Fruit fly (Drosophila melanogaster) whole organism, prepupa: Measurements from ENCODE around the gene CG11586.

Experiments
- Blimp-1 ChIP-seq: fragments of 200-800 bp; sonication (Bioruptor generic); optimal IDR thresholded peaks from 3 replicates; lab custom pipeline; 2017; ENCODE audit warnings: missing biosample characterization, missing genetic modification characterization, mild to moderate bottlenecking, moderate library complexity, missing genetic modification reagents
- CG10631 ChIP-seq: fragments of 200-800 bp; sonication (Bioruptor generic); optimal IDR thresholded peaks from 2 replicates; lab custom pipeline; 2016; ENCODE audit warnings: missing biosample characterization, missing genetic modification characterization
- CG10669 ChIP-seq: fragments of 200-800 bp; sonication (Bioruptor generic); optimal IDR thresholded peaks from 3 replicates; lab custom pipeline; 2018; ENCODE audit warnings: missing biosample characterization, mild to moderate bottlenecking, missing genetic modification characterization, moderate library complexity
- CG11762 ChIP-seq: fragments of 200-800 bp; sonication (Bioruptor generic); optimal IDR thresholded peaks from 3 replicates; lab custom pipeline; 2016; ENCODE audit warnings: missing biosample characterization, missing genetic modification characterization; ENCODE audit not compliant: insufficient read depth
- CG15336 ChIP-seq: fragments of 200-800 bp; sonication (Bioruptor generic); IDR thresholded peaks from 2 replicates; pipeline ENCODE4 v1.3.6; 2022; ENCODE audit warnings: missing biosample characterization, missing genetic modification characterization
- CG1621 ChIP-seq: fragments of 200-800 bp; sonication (Bioruptor generic); optimal IDR thresholded peaks from 3 replicates; lab custom pipeline; 2018; ENCODE audit warnings: missing biosample characterization, mild to moderate bottlenecking, missing genetic modification characterization
- CG31627 ChIP-seq: fragments of 200-800 bp; sonication (Bioruptor generic); optimal IDR thresholded peaks from 3 replicates; lab custom pipeline; 2016; ENCODE audit warnings: missing biosample characterization, missing genetic modification characterization
- CG34406 ChIP-seq: fragments of 200-800 bp; sonication (Bioruptor generic); optimal IDR thresholded peaks from 3 replicates; lab custom pipeline; 2016; ENCODE audit warnings: missing biosample characterization, missing genetic modification characterization
- CG3919 ChIP-seq: fragments of 200-800 bp; sonication (Bioruptor generic); optimal IDR thresholded peaks from 3 replicates; lab custom pipeline; 2016; ENCODE audit warnings: missing biosample characterization, missing genetic modification characterization
- CG4318 ChIP-seq: fragments of 200-800 bp; sonication (Bioruptor generic); optimal IDR thresholded peaks from 3 replicates; lab custom pipeline; 2017; ENCODE audit warnings: missing biosample characterization, mild to moderate bottlenecking, missing genetic modification characterization
- CG6163 ChIP-seq: fragments of 200-800 bp; sonication (Bioruptor generic); IDR thresholded peaks from 3 replicates; pipeline ENCODE4 v1.3.6; 2022; ENCODE audit warnings: missing biosample characterization, missing genetic modification characterization
- CG6854 ChIP-seq: fragments of 200-800 bp; sonication (Bioruptor generic); optimal IDR thresholded peaks from 2 replicates; lab custom pipeline; 2017; ENCODE audit warnings: missing biosample characterization, mild to moderate bottlenecking, missing genetic modification characterization
- CG7368 ChIP-seq: fragments of 200-800 bp; sonication (Bioruptor generic); optimal IDR thresholded peaks from 3 replicates; lab custom pipeline; 2016; ENCODE audit warnings: missing biosample characterization, missing genetic modification characterization
- CG8119 ChIP-seq: fragments of 200-800 bp; sonication (Bioruptor generic); IDR thresholded peaks from 3 replicates; pipeline ENCODE4 v1.3.6; 2022; ENCODE audit warnings: missing biosample characterization, missing genetic modification characterization
- CG8632 ChIP-seq: fragments of 200-800 bp; sonication (Bioruptor generic); optimal IDR thresholded peaks from 3 replicates; lab custom pipeline; 2016; ENCODE audit warnings: missing biosample characterization, missing genetic modification characterization
- CG9139 ChIP-seq: fragments of 200-800 bp; sonication (Bioruptor generic); optimal IDR thresholded peaks from 3 replicates; lab custom pipeline; 2017; ENCODE audit warnings: missing biosample characterization, mild to moderate bottlenecking, missing genetic modification characterization
- Eip75B ChIP-seq: fragments of 200-800 bp; sonication (Bioruptor generic); optimal IDR thresholded peaks from 3 replicates; lab custom pipeline; 2016; ENCODE audit warnings: missing biosample characterization, missing genetic modification characterization
- Eip78C ChIP-seq: fragments of 200-800 bp; sonication (Bioruptor generic); peaks from one replicate; lab custom pipeline; 2016; ENCODE audit warnings: missing biosample characterization, missing genetic modification characterization
- Eip93F ChIP-seq: fragments of 200-800 bp; sonication (Bioruptor generic); optimal IDR thresholded peaks from 2 replicates; lab custom pipeline; 2016; ENCODE audit warnings: missing biosample characterization, mild to moderate bottlenecking, missing genetic modification characterization
- Ets21C ChIP-seq: fragments of 200-800 bp; sonication (Bioruptor generic); optimal IDR thresholded peaks from 3 replicates; lab custom pipeline; 2016; ENCODE audit warnings: missing biosample characterization, missing genetic modification characterization
- Gug ChIP-seq: fragments of 200-800 bp; sonication (Bioruptor generic); IDR thresholded peaks from 2 replicates; pipeline ENCODE4 v1.3.6; 2022; ENCODE audit warnings: missing biosample characterization, missing genetic modification characterization
- Hr38 ChIP-seq: sonication (Bioruptor generic); optimal IDR thresholded peaks from 2 replicates; lab custom pipeline; 2016; ENCODE audit warnings: missing biosample characterization, missing genetic modification characterization
- Hr4 ChIP-seq: fragments of 200-800 bp; sonication (Bioruptor generic); optimal IDR thresholded peaks from 3 replicates; lab custom pipeline; 2016; ENCODE audit warnings: missing biosample characterization, missing genetic modification characterization
- Lpt ChIP-seq: fragments of 200-800 bp; sonication (Bioruptor generic); optimal IDR thresholded peaks from 3 replicates; lab custom pipeline; 2016; ENCODE audit warnings: missing biosample characterization, missing genetic modification characterization
- OdsH ChIP-seq: fragments of 200-800 bp; sonication (Bioruptor generic); optimal IDR thresholded peaks from 3 replicates; lab custom pipeline; 2016; ENCODE audit warnings: missing biosample characterization, missing genetic modification characterization
- Sox102F ChIP-seq: fragments of 200-800 bp; sonication (Bioruptor generic); optimal IDR thresholded peaks from 2 replicates; lab custom pipeline; 2016; ENCODE audit warnings: missing biosample characterization, mild to moderate bottlenecking, missing genetic modification characterization
- Sox14 ChIP-seq: fragments of 200-800 bp; sonication (Bioruptor generic); optimal IDR thresholded peaks from 3 replicates; lab custom pipeline; 2016; ENCODE audit warnings: missing biosample characterization, missing genetic modification characterization
- Sox15 ChIP-seq: fragments of 200-800 bp; sonication (Bioruptor generic); optimal IDR thresholded peaks from 3 replicates; lab custom pipeline; 2016; ENCODE audit warnings: missing biosample characterization, missing genetic modification characterization
- acj6 ChIP-seq: fragments of 200-800 bp; sonication (Bioruptor generic); optimal IDR thresholded peaks from 3 replicates; lab custom pipeline; 2016; ENCODE audit warnings: missing biosample characterization, missing genetic modification characterization
- cyc ChIP-seq: fragments of 200-800 bp; sonication (Bioruptor generic); optimal IDR thresholded peaks from 3 replicates; lab custom pipeline; 2016; ENCODE audit warnings: missing biosample characterization, missing genetic modification characterization
- dsx ChIP-seq: fragments of 200-800 bp; optimal IDR thresholded peaks from 3 replicates; lab custom pipeline; 2019; ENCODE audit warnings: missing biosample characterization, mild to moderate bottlenecking, missing genetic modification characterization, moderate library complexity; ENCODE audit not compliant: poor library complexity, severe bottlenecking
- eg ChIP-seq: fragments of 200-800 bp; sonication (Bioruptor generic); IDR thresholded peaks from 3 replicates; pipeline ENCODE4 v1.3.6; 2022; ENCODE audit warnings: missing biosample characterization, missing genetic modification characterization
- esn ChIP-seq: fragments of 200-800 bp; sonication (Bioruptor generic); optimal IDR thresholded peaks from 2 replicates; lab custom pipeline; 2016; ENCODE audit warnings: missing biosample characterization, mild to moderate bottlenecking, missing genetic modification characterization, moderate library complexity
- fd59A ChIP-seq: fragments of 200-800 bp; sonication (Bioruptor generic); optimal IDR thresholded peaks from 2 replicates; lab custom pipeline; 2017; ENCODE audit warnings: missing biosample characterization, mild to moderate bottlenecking, missing genetic modification characterization, missing genetic modification reagents
- fkh ChIP-seq: fragments of 200-800 bp; sonication (Bioruptor generic); optimal IDR thresholded peaks from 3 replicates; lab custom pipeline; 2017; ENCODE audit warnings: missing biosample characterization, mild to moderate bottlenecking, missing genetic modification characterization, moderate library complexity
- net ChIP-seq: fragments of 200-800 bp; sonication (Bioruptor generic); optimal IDR thresholded peaks from 3 replicates; lab custom pipeline; 2016; ENCODE audit warnings: missing biosample characterization, missing genetic modification characterization
- pdm3 ChIP-seq: fragments of 200-800 bp; sonication (Bioruptor generic); optimal IDR thresholded peaks from 3 replicates; lab custom pipeline; 2016; ENCODE audit warnings: missing biosample characterization, missing genetic modification characterization
- topi ChIP-seq: fragments of 200-800 bp; sonication (Bioruptor generic); optimal IDR thresholded peaks from 3 replicates; lab custom pipeline; 2016; ENCODE audit warnings: missing biosample characterization, missing genetic modification characterization

CG11586 gene

dm6 chr3L:4283428-4284089 lies 21.3 kb upstream of the CG11586 start, which contains the start of the genes srw and CG1316:
TSS of gene srw (minus strand) at chr3L:4283478.
TSS of gene CG1316 (plus strand) at chr3L:4283851.
- TF ChIP-seq Sox14 (GFP tag; lab: Kevin White, UChicago) (peak; percentile 6), CG1621 (tag; lab: Kevin White, UChicago) (peak; percentile 53), esn (GFP tag; lab: Kevin White, UChicago) (peak; percentile 12), CG3919 (GFP tag; lab: Kevin White, UChicago) (no peak)

- TF ChIP-seq esn (GFP tag; lab: Kevin White, UChicago) (peak; percentile 49), CG6163 (no peak), CG1621 (tag; lab: Kevin White, UChicago) (peak; percentile 82)
Measured at dm6 chr3L:4282627-4283026, 20.4 kb upstream of the CG11586 start, which contains the start of gene CG11583. TSS of gene CG11583 (minus strand) at chr3L:4282817.

dm6 chr3L:4277796-4278195 lies 15.5 kb upstream of the CG11586 start, which contains the start of gene Ctl1:
TSS of gene Ctl1 (plus strand) at chr3L:4277962.
- TF ChIP-seq CG10669 (no peak), CG6854 (GFP tag; lab: Kevin White, UChicago) (no peak), CG11762 (GFP tag; lab: Kevin White, UChicago) (no peak), fkh (no peak), Sox15 (GFP tag; lab: Kevin White, UChicago) (no peak), eg (no peak), CG4318 (GFP tag; lab: Kevin White, UChicago) (no peak), acj6 (GFP tag; lab: Kevin White, UChicago) (no peak), Eip75B (GFP tag; lab: Kevin White, UChicago) (no peak), Blimp-1 (no peak), fd59A (GFP tag; lab: Kevin White, UChicago) (no peak), CG7368 (no peak)

DNA sequence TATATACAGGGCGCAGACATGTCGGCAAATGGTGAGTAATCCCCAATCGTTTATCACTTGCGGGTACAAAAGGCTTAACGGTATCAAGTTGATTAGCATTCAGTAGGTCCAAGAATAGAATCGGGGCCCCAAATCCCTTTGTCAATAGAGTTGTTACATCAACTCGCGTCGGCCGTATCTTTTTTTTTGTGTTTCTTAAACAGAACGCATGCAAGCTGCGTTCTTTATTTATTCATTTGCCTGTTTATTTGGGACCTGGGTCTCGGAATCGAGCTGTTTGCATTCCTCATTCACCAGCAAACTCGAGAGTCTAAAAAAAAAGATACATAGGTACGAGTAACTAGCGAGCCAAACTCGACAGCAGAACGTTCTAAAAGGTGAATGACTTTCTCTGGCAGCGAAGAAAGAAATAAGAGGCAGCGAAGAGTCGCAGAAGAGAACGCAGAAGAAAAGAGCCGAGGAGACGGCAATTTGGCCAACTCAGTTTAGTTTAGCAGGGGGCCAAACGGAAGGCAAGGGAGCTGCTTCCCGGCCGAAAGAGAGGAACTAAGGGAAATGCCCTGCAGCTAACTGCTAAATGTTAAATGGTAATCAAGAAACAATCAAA lies 10.0 kb upstream of the CG11586 start:
- TF ChIP-seq CG6854 (GFP tag; lab: Kevin White, UChicago) (no peak), fkh (peak; percentile 81), Eip93F (GFP tag; lab: Kevin White, UChicago) (no peak), Gug (GFP tag; lab: Robert Waterston, UW) (no peak), net (no peak)
- TF ChIP-seq, all 60 proteins: peak for 1

DNA sequence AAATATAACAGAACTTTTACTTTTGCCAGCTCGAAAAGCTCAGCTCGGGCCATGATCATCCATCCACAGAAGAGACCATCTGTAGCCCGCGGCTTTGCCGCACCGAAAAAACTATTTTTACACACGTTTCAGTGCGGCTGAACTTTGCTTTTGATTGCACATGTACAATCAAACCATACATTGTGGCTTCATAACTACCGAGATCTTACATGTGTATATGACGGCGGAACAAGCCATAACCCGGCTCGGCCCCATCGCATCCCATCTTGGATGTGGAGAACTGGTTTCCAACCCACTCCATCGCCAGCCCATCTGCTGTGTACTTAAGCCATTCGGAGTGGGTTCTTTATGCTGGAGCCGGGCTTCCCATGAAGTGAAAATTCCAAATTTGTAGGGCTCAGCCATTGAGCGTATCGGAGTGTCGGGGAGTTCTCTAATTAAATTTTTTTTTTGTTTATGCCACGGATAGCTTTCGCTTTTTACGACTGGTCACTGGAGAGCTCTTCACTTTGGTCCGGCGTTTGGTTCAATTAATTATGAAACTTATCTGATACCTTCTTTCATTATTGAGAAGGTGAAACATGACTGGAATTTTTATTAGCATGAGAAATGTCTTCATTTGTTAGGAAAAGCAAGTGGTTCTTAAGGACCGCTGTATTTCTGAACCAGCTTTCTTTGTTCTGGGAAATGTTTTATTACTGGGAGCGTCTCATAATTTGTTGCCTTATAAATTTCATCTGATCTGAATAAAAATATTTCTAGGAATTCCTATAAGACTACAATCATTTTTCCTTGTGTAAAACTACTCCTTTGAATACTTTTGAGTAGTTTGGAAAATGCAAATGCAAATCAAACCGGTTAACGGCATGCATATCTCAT lies 8.9 kb upstream of the CG11586 start:
- TF ChIP-seq CG3919 (GFP tag; lab: Kevin White, UChicago) (peak; percentile 46), CG10631 (GFP tag; lab: Kevin White, UChicago) (peak; percentile 37), dsx (GFP tag; lab: Kevin White, UChicago) (peak; percentile 96), Ets21C (GFP tag; lab: Kevin White, UChicago) (no peak), CG9139 (no peak), Hr4 (GFP tag; lab: Kevin White, UChicago) (no peak), acj6 (GFP tag; lab: Kevin White, UChicago) (no peak), esn (GFP tag; lab: Kevin White, UChicago) (no peak), CG11762 (GFP tag; lab: Kevin White, UChicago) (no peak), Gug (GFP tag; lab: Robert Waterston, UW) (no peak), CG7368 (no peak), CG6854 (GFP tag; lab: Kevin White, UChicago) (no peak), CG8119 (GFP tag; lab: Robert Waterston, UW) (peak; percentile 45; the same call in 2 of the 3 replicates), CG31627 (GFP tag; lab: Kevin White, UChicago) (no peak), Eip93F (GFP tag; lab: Kevin White, UChicago) (no peak), Lpt (no peak), CG15336 (GFP tag; lab: Robert Waterston, UW) (peak; percentile 28; the same call in 1 of the 2 replicates), Sox102F (GFP tag; lab: Kevin White, UChicago) (peak; percentile 0), cyc (GFP tag; lab: Kevin White, UChicago) (no peak), CG8632 (GFP tag; lab: Kevin White, UChicago) (no peak), CG34406 (GFP tag; lab: Kevin White, UChicago) (no peak), OdsH (GFP tag; lab: Kevin White, UChicago) (no peak), pdm3 (no peak), Hr38 (no peak), topi (no peak), Eip75B (GFP tag; lab: Kevin White, UChicago) (no peak), Eip78C (peak; percentile 73), Sox14 (GFP tag; lab: Kevin White, UChicago) (peak; percentile 48)
